Worm (Caenorhabditis elegans): ENCODE results near the gene rab-33.

ce11 chrIII:10533310-10533709, 29.7 kb upstream of the rab-33 start:
- TF ChIP-seq die-1 (tag; optimal IDR thresholded peaks at IDR 0.05) = no peak
- peak; percentile 5 for TF ChIP-seq lin-54 (GFP tag; optimal IDR thresholded peaks at IDR 0.05)
- no peak for TF ChIP-seq snpc-1.3 (tag; optimal IDR thresholded peaks at IDR 0.05; ENCODE audit: insufficient read depth)
- TF ChIP-seq let-607 (tag; optimal IDR thresholded peaks at IDR 0.05) = peak; percentile 89 to 91
- TF ChIP-seq K12H6.12 (tag; optimal IDR thresholded peaks at IDR 0.05) = no peak
- no peak for TF ChIP-seq Y53F4B.3 (GFP tag; IDR thresholded peaks at IDR 0.05)
- peak; percentile 30 for TF ChIP-seq lin-40 (tag; optimal IDR thresholded peaks at IDR 0.05)
- no peak for TF ChIP-seq nfya-1 (tag; optimal IDR thresholded peaks at IDR 0.05; ENCODE audit: borderline replicate concordance, insufficient read depth)
- no peak for TF ChIP-seq pha-4 (tag; optimal IDR thresholded peaks at IDR 0.05)
